Worm (Caenorhabditis elegans): ENCODE results near the gene F07G11.3.

F07G11.3 gene

ce11 chrV:7307089-7307488 lies 8.5 kb downstream of the F07G11.3 start, which contains the start of gene F07G11.1:
TSS of gene F07G11.1 (plus strand) at chrV:7307389.
- TF ChIP-seq mes-4 (tag; optimal IDR thresholded peaks at IDR 0.05) (no peak), mel-28 (tag; optimal IDR thresholded peaks at IDR 0.05; ENCODE audit: borderline replicate concordance) (no peak), ztf-26 (tag; optimal IDR thresholded peaks at IDR 0.05) (no peak), D2030.7 (GFP tag; IDR thresholded peaks at IDR 0.05) (no peak), Y79H2A.3 (GFP tag; conservative IDR thresholded peaks at IDR 0.05) (no peak), ztf-3 (GFP tag; optimal IDR thresholded peaks at IDR 0.05) (no peak), ceh-100 (GFP tag; IDR thresholded peaks at IDR 0.05) (no peak), nfyb-1 (GFP tag; IDR thresholded peaks at IDR 0.05) (no peak), xnd-1 (tag; optimal IDR thresholded peaks at IDR 0.05) (no peak), egrh-3 (GFP tag; IDR thresholded peaks at IDR 0.05) (no peak), madf-10 (tag; optimal IDR thresholded peaks at IDR 0.05) (no peak), T07F8.4 (tag; optimal IDR thresholded peaks at IDR 0.05) (no peak), ets-4 (GFP tag; optimal IDR thresholded peaks at IDR 0.05) (no peak), aptf-3 (GFP tag; IDR thresholded peaks at IDR 0.05) (no peak), nhr-120 (GFP tag; IDR thresholded peaks at IDR 0.05) (no peak)

- TF ChIP-seq Y56A3A.18 (GFP tag; IDR thresholded peaks at IDR 0.05) (no peak), madf-3 (GFP tag; IDR thresholded peaks at IDR 0.05) (no peak), gei-17 (GFP tag; optimal IDR thresholded peaks at IDR 0.05) (no peak), T07F8.4 (tag; optimal IDR thresholded peaks at IDR 0.05) (no peak), somi-1 (GFP tag; optimal IDR thresholded peaks at IDR 0.05) (no peak), efl-1 (GFP tag; optimal IDR thresholded peaks at IDR 0.05) (no peak), tbp1 (GFP tag; optimal IDR thresholded peaks at IDR 0.05) (no peak), madf-10 (tag; optimal IDR thresholded peaks at IDR 0.05) (no peak), xnd-1 (tag; optimal IDR thresholded peaks at IDR 0.05) (no peak)
These were observed 14.7 kb downstream of the F07G11.3 start, which contains the start of gene srx-6 for ce11 chrV:7313233-7313632. TSS of gene srx-6 (minus strand) at chrV:7313333.

ce11 chrV:7320909-7321308 lies 22.3 kb downstream of the F07G11.3 start, which contains the start of gene lmd-4:
TSS of gene lmd-4 (minus strand) at chrV:7321009.
- TF ChIP-seq atf-7 (tag; optimal IDR thresholded peaks at IDR 0.05) (no peak), attf-6 (GFP tag; IDR thresholded peaks at IDR 0.05) (no peak), xnd-1 (tag; optimal IDR thresholded peaks at IDR 0.05) (no peak), aptf-3 (GFP tag; IDR thresholded peaks at IDR 0.05) (no peak), hmg-1.2 (GFP tag; IDR thresholded peaks at IDR 0.05) (no peak), rcor-1 (GFP tag; IDR thresholded peaks at IDR 0.05) (no peak), gei-17 (GFP tag; optimal IDR thresholded peaks at IDR 0.05) (no peak), ztf-25 (GFP tag; IDR thresholded peaks at IDR 0.05) (no peak), K12H6.12 (tag; optimal IDR thresholded peaks at IDR 0.05) (no peak), ztf-18 (tag; optimal IDR thresholded peaks at IDR 0.05) (no peak), let-526 (GFP tag; IDR thresholded peaks at IDR 0.05) (no peak), Y79H2A.3 (GFP tag; conservative IDR thresholded peaks at IDR 0.05) (no peak)

- TF ChIP-seq Y67H2A.10 (GFP tag; conservative IDR thresholded peaks at IDR 0.05) = no peak
- no peak for TF ChIP-seq nfya-2 (GFP tag; IDR thresholded peaks at IDR 0.05)
- no peak for TF ChIP-seq lin-54 (GFP tag; optimal IDR thresholded peaks at IDR 0.05)
- no peak for TF ChIP-seq ztf-26 (tag; optimal IDR thresholded peaks at IDR 0.05)
- TF ChIP-seq dpff-1 (tag; optimal IDR thresholded peaks at IDR 0.05) = no peak
- no peak for TF ChIP-seq F33H1.4 (GFP tag; IDR thresholded peaks at IDR 0.05)
- no peak for TF ChIP-seq lsy-27 (tag; optimal IDR thresholded peaks at IDR 0.05; ENCODE audit: borderline replicate concordance, insufficient read depth)
- TF ChIP-seq ztf-3 (GFP tag; optimal IDR thresholded peaks at IDR 0.05) = no peak
These were observed 23.4 kb downstream of the F07G11.3 start, which contains the start of gene F10G2.10 for ce11 chrV:7321915-7322314. TSS of gene F10G2.10 (plus strand) at chrV:7322215.
